Worm (Caenorhabditis elegans) whole organism, L2 larva: ENCODE results near the gene ipla-1.

Experiments
- F13H6.1 ChIP-seq: sonication (generic microtip); optimal IDR thresholded peaks from 2 replicates; lab custom pipeline; 2016; ENCODE audit warnings: missing genetic modification characterization, missing compliant biosample characterization
- ama-1 ChIP-seq: fragments of 150-350 bp; optimal IDR thresholded peaks from 2 replicates; lab custom pipeline; 2018; ENCODE audit warnings: inconsistent platforms
- fos-1 ChIP-seq: fragments of 150-350 bp; optimal IDR thresholded peaks from 2 replicates; lab custom pipeline; 2014; ENCODE audit warnings: missing biosample characterization, missing genetic modification characterization
- lin-39 ChIP-seq: fragments of 150-350 bp; optimal IDR thresholded peaks from 2 replicates; lab custom pipeline; 2014; ENCODE audit warnings: missing biosample characterization, missing genetic modification reagents, missing genetic modification characterization
- mab-5 ChIP-seq: fragments of 150-350 bp; optimal IDR thresholded peaks from 2 replicates; lab custom pipeline; 2014; ENCODE audit warnings: missing biosample characterization, missing genetic modification characterization
- mdl-1 ChIP-seq, 2 experiments: fragments of 150-350 bp in 1 of 2; sonication (generic microtip) in 1 of 2; optimal IDR thresholded peaks; 2 replicates each; lab custom pipeline; 2017; ENCODE audit warnings: missing biosample characterization in 2 of 2, missing genetic modification characterization in 2 of 2
- nhr-25 ChIP-seq: fragments of 150-350 bp; sonication (generic microtip); optimal IDR thresholded peaks from 3 replicates; lab custom pipeline; 2014; ENCODE audit warnings: missing biosample characterization, missing genetic modification characterization
- nhr-77 ChIP-seq: fragments of 150-350 bp; optimal IDR thresholded peaks from 2 replicates; lab custom pipeline; 2014; ENCODE audit warnings: missing biosample characterization, missing genetic modification characterization
- snpc-4 ChIP-seq: fragments of 150-350 bp; optimal IDR thresholded peaks from 2 replicates; lab custom pipeline; 2014; ENCODE audit warnings: missing biosample characterization, missing genetic modification characterization
- zag-1 ChIP-seq: fragments of 150-350 bp; optimal IDR thresholded peaks from 2 replicates; lab custom pipeline; 2014; ENCODE audit warnings: missing biosample characterization, missing genetic modification characterization

DNA sequence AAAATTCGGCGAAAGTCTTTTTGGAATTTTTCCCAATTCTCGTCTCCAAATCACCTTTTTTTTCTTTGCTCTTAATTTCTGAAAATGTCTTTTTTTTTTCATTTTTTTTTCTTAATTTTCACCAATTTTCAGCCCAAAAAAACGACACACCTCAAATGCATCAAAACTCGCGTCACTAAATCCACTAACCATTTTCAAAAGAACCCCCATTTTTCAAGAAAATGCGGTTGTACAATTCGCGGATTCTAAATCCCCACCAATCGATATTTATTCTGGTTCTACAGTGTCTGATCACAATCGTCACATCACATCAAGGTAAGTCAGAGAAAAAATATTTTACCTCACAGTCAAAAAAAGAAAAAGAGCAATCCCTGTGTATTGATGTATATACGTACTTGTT, 29.3 kb downstream of the ipla-1 start, which contains the start of gene vab-1:
- TF ChIP-seq fos-1 (tag; lab: Kevin White, UChicago) (no peak), zag-1 (tag; lab: Kevin White, UChicago) (no peak), nhr-77 (tag; lab: Kevin White, UChicago) (no peak), ama-1 (no peak), nhr-25 (tag; lab: Kevin White, UChicago) (no peak), snpc-4 (no peak), mab-5 (tag; lab: Kevin White, UChicago) (no peak), F13H6.1 (tag; lab: Kevin White, UChicago) (no peak), mdl-1 (tag; optimal IDR thresholded peaks at IDR 0.05; lab: Kevin White, UChicago) (no peak), lin-39 (no peak)
